Worm (Caenorhabditis elegans): ENCODE data around the gene pan-1.
A peak's percentile ranks its signal among the peaks of the same experiment; 100 is the strongest.

Gene pan-1

DNA sequence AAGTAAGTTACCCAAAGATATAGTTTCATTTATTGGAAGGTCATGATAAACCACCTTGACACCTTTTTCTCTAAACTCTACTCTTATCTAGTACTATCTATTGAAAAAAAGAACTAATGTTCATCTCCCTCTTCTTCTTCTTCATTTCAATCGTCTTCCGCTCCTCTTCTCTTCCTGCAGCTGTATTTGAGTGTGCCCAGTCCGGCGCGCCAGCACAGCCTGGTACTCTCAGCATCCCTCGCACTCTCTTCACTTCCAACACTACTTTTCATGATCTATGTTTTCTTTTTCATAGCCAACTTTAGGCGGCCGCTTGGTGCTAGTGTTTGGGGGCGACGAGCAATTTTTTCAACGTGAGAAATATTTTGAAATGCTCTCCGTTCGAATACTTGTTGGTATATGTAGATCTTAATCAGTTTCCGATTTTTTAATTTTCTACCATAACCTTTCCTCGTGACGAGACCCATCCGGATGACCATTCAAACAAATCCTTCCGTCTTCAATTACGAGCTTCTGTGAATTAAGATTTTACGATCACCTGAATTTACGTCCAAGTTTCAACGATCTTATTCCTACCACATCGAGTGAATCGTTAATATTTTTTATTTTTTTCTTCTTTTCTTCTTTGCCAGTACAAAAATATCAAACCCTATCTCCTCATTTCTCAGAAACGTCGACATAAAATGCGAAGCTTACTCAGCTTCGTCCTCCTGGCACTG is at the start of gene pan-1:
pan-1 (plus strand) TSS at position 669 of the 719 bp plus-strand sequence.
- peak; percentile 82 for TF ChIP-seq lin-14 (GFP tag; optimal IDR thresholded peaks at IDR 0.05)
- TF ChIP-seq rnt-1 (tag; optimal IDR thresholded peaks at IDR 0.05) = peak; percentile 25
- TF ChIP-seq snpc-4 (tag; optimal IDR thresholded peaks at IDR 0.05) = peak; percentile 20
- no peak for TF ChIP-seq mdl-1 (tag; optimal IDR thresholded peaks at IDR 0.05)
- peak; percentile 33 for TF ChIP-seq swsn-7 (tag; optimal IDR thresholded peaks at IDR 0.05)
- TF ChIP-seq ama-1 (optimal IDR thresholded peaks at IDR 0.05) = no peak
- TF ChIP-seq hlh-17 (GFP tag; optimal IDR thresholded peaks at IDR 0.05; ENCODE audit: borderline replicate concordance) = no peak
- no peak for TF ChIP-seq Y116A8C.19 (tag; optimal IDR thresholded peaks at IDR 0.05; ENCODE audit: borderline replicate concordance)
- no peak for TF ChIP-seq zip-4 (GFP tag; optimal IDR thresholded peaks at IDR 0.05)
- TF ChIP-seq skn-1 (tag; optimal IDR thresholded peaks at IDR 0.05) = no peak
- peak; percentile 39 for TF ChIP-seq nhr-71 (tag; optimal IDR thresholded peaks at IDR 0.05)
- peak in 1 of 2 experiments; percentile 0 for TF ChIP-seq lin-35 (GFP tag; optimal IDR thresholded peaks at IDR 0.05)
- peak in 1 of 3 experiments; percentile 18 for TF ChIP-seq dpl-1 (GFP tag; optimal IDR thresholded peaks at IDR 0.05)
- peak; percentile 7 to 35 for TF ChIP-seq efl-1 (optimal IDR thresholded peaks at IDR 0.05)
- TF ChIP-seq efl-1 (GFP tag; optimal IDR thresholded peaks at IDR 0.05 in 1 of 2) = no peak
- peak; percentile 74 for TF ChIP-seq ztf-4 (tag; optimal IDR thresholded peaks at IDR 0.05)
- TF ChIP-seq ceh-82 (tag; optimal IDR thresholded peaks at IDR 0.05) = peak in 1 of 3 experiments; percentile 0
- TF ChIP-seq snu-23 (GFP tag; optimal IDR thresholded peaks at IDR 0.05) = peak; percentile 42
- peak; percentile 27 for TF ChIP-seq mep-1 (tag; optimal IDR thresholded peaks at IDR 0.05)
- TF ChIP-seq nhr-85 (tag) = peak; percentile 65
- TF ChIP-seq nhr-47 (tag; optimal IDR thresholded peaks at IDR 0.05) = peak; percentile 22
- TF ChIP-seq lsy-2 (tag; optimal IDR thresholded peaks at IDR 0.05) = peak; percentile 21 to 46

DNA sequence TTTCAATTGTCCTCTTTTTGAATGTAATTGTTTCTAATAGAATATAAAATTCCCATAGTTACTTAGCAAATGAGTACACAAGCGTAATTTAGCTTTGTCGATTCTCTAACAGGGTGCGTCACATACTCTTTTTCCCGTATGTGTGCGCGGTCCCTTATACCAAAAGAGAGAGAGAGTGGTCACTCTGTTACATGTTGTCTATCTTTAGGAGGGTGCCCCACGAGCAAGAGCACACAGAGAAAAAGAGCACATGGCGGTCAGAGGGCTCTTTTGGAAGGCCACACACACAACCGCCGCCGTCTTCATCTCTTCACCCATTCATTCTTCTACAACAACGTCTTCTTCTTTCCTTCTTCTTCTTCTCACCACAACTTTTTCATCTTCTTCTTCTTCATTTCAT is 48.6 kb upstream of the pan-1 start:
- TF ChIP-seq nhr-85 (tag) (no peak), fos-1 (tag; optimal IDR thresholded peaks at IDR 0.05) (no peak), lin-14 (GFP tag; optimal IDR thresholded peaks at IDR 0.05) (peak; percentile 81), ztf-11 (tag; optimal IDR thresholded peaks at IDR 0.05) (no peak), ceh-63 (GFP tag; optimal IDR thresholded peaks at IDR 0.05) (no peak), egl-13 (tag; optimal IDR thresholded peaks at IDR 0.05) (no peak), nhr-20 (tag; optimal IDR thresholded peaks at IDR 0.05) (no peak), nhr-71 (tag; optimal IDR thresholded peaks at IDR 0.05) (peak; percentile 17), hlh-4 (tag; optimal IDR thresholded peaks at IDR 0.05) (no peak), swsn-7 (tag; optimal IDR thresholded peaks at IDR 0.05) (peak; percentile 1), fkh-8 (tag; optimal IDR thresholded peaks at IDR 0.05) (peak; percentile 31), nhr-84 (tag; optimal IDR thresholded peaks at IDR 0.05) (no peak), ceh-88 (GFP tag; IDR thresholded peaks at IDR 0.05) (no peak), ceh-82 (tag; optimal IDR thresholded peaks at IDR 0.05) (peak in 1 of 3 experiments; percentile 22), nhr-12 (tag; optimal IDR thresholded peaks at IDR 0.05) (no peak), isw-1 (GFP tag; IDR thresholded peaks at IDR 0.05) (peak; percentile 15; the same call in 1 of the 2 replicates), lsy-2 (tag; optimal IDR thresholded peaks at IDR 0.05) (peak in 1 of 2 experiments; percentile 30), C04F5.9 (tag; optimal IDR thresholded peaks at IDR 0.05) (no peak), nhr-76 (tag; optimal IDR thresholded peaks at IDR 0.05) (no peak), mdl-1 (tag; optimal IDR thresholded peaks at IDR 0.05) (peak in 1 of 2 experiments; percentile 2), lin-39 (tag; optimal IDR thresholded peaks at IDR 0.05) (no peak), zag-1 (tag; optimal IDR thresholded peaks at IDR 0.05) (no peak)

DNA sequence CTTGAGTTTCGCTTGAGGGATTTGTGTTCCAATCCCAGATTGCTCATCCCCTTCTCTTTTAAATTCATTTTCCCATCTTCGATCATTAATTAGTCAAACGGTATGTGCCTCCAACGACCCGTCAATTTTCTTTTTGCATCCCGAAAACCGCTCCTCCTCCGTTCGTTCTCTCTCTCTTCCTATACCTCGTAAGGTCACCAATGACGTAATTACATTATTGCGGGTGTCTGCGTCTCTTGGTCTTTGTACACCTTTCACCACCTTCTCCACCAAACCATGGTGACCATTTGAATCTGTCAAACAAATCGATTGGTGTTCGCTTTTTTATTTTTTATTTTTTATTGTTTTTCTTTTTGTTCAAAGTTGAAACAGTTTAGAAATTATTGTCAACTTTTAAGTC is 47.4 kb upstream of the pan-1 start:
- TF ChIP-seq efl-1 (optimal IDR thresholded peaks at IDR 0.05) (no peak), efl-1 (GFP tag; optimal IDR thresholded peaks at IDR 0.05 in 1 of 2) (peak in 1 of 2 experiments; percentile 61), blmp-1 (tag; optimal IDR thresholded peaks at IDR 0.05) (peak; percentile 28), ceh-63 (GFP tag; optimal IDR thresholded peaks at IDR 0.05) (no peak)

Measured in whole organism, L1 larva.